Fruit fly (Drosophila melanogaster) whole organism, embryonic: ENCODE data around the gene CG14253.

Experiments used
- Adf1 ChIP-seq: fragments of 200-800 bp; sonication (Bioruptor generic); IDR thresholded peaks from 2 replicates; pipeline ENCODE4 v1.3.6; 2022; ENCODE audit warnings: missing biosample characterization, missing genetic modification characterization
- Atf6 ChIP-seq: fragments of 200-800 bp; sonication (Bioruptor generic); IDR thresholded peaks from 2 replicates; pipeline ENCODE4 v1.3.6; 2022; ENCODE audit warnings: missing biosample characterization, missing genetic modification characterization
- Bdp1 ChIP-seq: fragments of 200-800 bp; sonication (Bioruptor generic); optimal IDR thresholded peaks from 3 replicates; lab custom pipeline; 2016; ENCODE audit warnings: missing biosample characterization, missing genetic modification characterization
- CG10431 ChIP-seq: fragments of 200-800 bp; sonication (Bioruptor generic); optimal IDR thresholded peaks from 3 replicates; lab custom pipeline; 2018; ENCODE audit warnings: missing biosample characterization, mild to moderate bottlenecking, missing genetic modification characterization
- CG10654 ChIP-seq: fragments of 200-800 bp; sonication (Bioruptor generic); optimal IDR thresholded peaks from 2 replicates; lab custom pipeline; 2016; ENCODE audit warnings: missing biosample characterization, missing genetic modification characterization
- CG11456 ChIP-seq: fragments of 200-800 bp; sonication (Bioruptor generic); IDR thresholded peaks from 3 replicates; pipeline ENCODE4 v1.3.6; 2022; ENCODE audit warnings: missing biosample characterization, missing genetic modification characterization
- CG11504 ChIP-seq: fragments of 200-800 bp; sonication (Bioruptor generic); optimal IDR thresholded peaks from 3 replicates; lab custom pipeline; 2019; ENCODE audit warnings: missing biosample characterization, mild to moderate bottlenecking, missing genetic modification characterization, moderate library complexity
- CG12942 ChIP-seq: fragments of 200-800 bp; sonication (Bioruptor generic); optimal IDR thresholded peaks from 3 replicates; lab custom pipeline; 2016; ENCODE audit warnings: missing biosample characterization, missing genetic modification characterization
- CG14860 ChIP-seq: fragments of 200-800 bp; sonication (Bioruptor generic); IDR thresholded peaks from 3 replicates; pipeline ENCODE4 v1.3.6; 2022; ENCODE audit warnings: missing biosample characterization, missing genetic modification characterization; ENCODE audit not compliant: partially characterized antibody
- CG15601 ChIP-seq: fragments of 200-800 bp; sonication (Bioruptor generic); optimal IDR thresholded peaks from 3 replicates; lab custom pipeline; 2019; ENCODE audit warnings: missing biosample characterization, mild to moderate bottlenecking, missing genetic modification characterization, moderate library complexity
- CG17361 ChIP-seq: fragments of 200-800 bp; sonication (Bioruptor generic); IDR thresholded peaks from 3 replicates; pipeline ENCODE4 v1.3.6; 2022; ENCODE audit warnings: missing biosample characterization, missing genetic modification characterization
- CG2116 ChIP-seq: fragments of 200-800 bp; sonication (Bioruptor generic); optimal IDR thresholded peaks from 3 replicates; lab custom pipeline; 2018; ENCODE audit warnings: missing biosample characterization, mild to moderate bottlenecking, missing genetic modification characterization
- CG2199 ChIP-seq: fragments of 200-800 bp; sonication (Bioruptor generic); IDR thresholded peaks from 3 replicates; pipeline ENCODE4 v1.3.6; 2022; ENCODE audit warnings: missing biosample characterization, missing genetic modification characterization
- CG30020 ChIP-seq: fragments of 200-800 bp; optimal IDR thresholded peaks from 2 replicates; lab custom pipeline; 2019; ENCODE audit warnings: missing biosample characterization, mild to moderate bottlenecking, missing genetic modification characterization, moderate library complexity
- CG30403 ChIP-seq: fragments of 200-800 bp; sonication (Bioruptor generic); optimal IDR thresholded peaks from 3 replicates; lab custom pipeline; 2016; ENCODE audit warnings: missing biosample characterization, missing genetic modification characterization
- CG32767 ChIP-seq: fragments of 200-800 bp; sonication (Bioruptor generic); IDR thresholded peaks from 2 replicates; pipeline ENCODE4 v1.3.6; 2022; ENCODE audit warnings: missing biosample characterization, missing genetic modification characterization
- CG34376 ChIP-seq: fragments of 200-800 bp; sonication (Bioruptor generic); optimal IDR thresholded peaks from 2 replicates; lab custom pipeline; 2018; ENCODE audit warnings: missing biosample characterization, mild to moderate bottlenecking, missing genetic modification characterization
- CG3838 ChIP-seq: fragments of 200-800 bp; sonication (Bioruptor generic); optimal IDR thresholded peaks from 3 replicates; lab custom pipeline; 2016; ENCODE audit warnings: missing biosample characterization, missing genetic modification characterization
- CG4820 ChIP-seq: fragments of 200-800 bp; sonication (Bioruptor generic); optimal IDR thresholded peaks from 3 replicates; lab custom pipeline; 2016; ENCODE audit warnings: missing biosample characterization, missing genetic modification characterization
- CG6654 ChIP-seq: fragments of 200-800 bp; sonication (Bioruptor generic); optimal IDR thresholded peaks from 2 replicates; lab custom pipeline; 2017; ENCODE audit warnings: missing biosample characterization, mild to moderate bottlenecking, missing genetic modification characterization
- CG9932 ChIP-seq: fragments of 200-800 bp; sonication (Bioruptor generic); IDR thresholded peaks from 2 replicates; pipeline ENCODE4 v1.3.6; 2022; ENCODE audit warnings: missing biosample characterization, missing genetic modification characterization
- CoRest ChIP-seq: fragments of 200-800 bp; sonication (Bioruptor generic); optimal IDR thresholded peaks from 3 replicates; lab custom pipeline; 2018; ENCODE audit warnings: missing biosample characterization, mild to moderate bottlenecking, missing genetic modification characterization, moderate library complexity
- D19A ChIP-seq: fragments of 200-800 bp; optimal IDR thresholded peaks from 3 replicates; lab custom pipeline; 2019; ENCODE audit warnings: missing biosample characterization, mild to moderate bottlenecking, missing genetic modification characterization, moderate library complexity
- Dp ChIP-seq: fragments of 200-800 bp; sonication (Bioruptor generic); optimal IDR thresholded peaks from 2 replicates; lab custom pipeline; 2018; ENCODE audit warnings: missing biosample characterization, mild to moderate bottlenecking, missing genetic modification characterization, moderate library complexity
- Drgx ChIP-seq: fragments of 200-800 bp; sonication (Bioruptor generic); IDR thresholded peaks from 2 replicates; pipeline ENCODE4 v1.3.6; 2022; ENCODE audit warnings: missing biosample characterization, missing genetic modification characterization
- Fer2 ChIP-seq: fragments of 200-800 bp; sonication (Bioruptor generic); optimal IDR thresholded peaks from 2 replicates; lab custom pipeline; 2018; ENCODE audit warnings: missing biosample characterization, mild to moderate bottlenecking, missing genetic modification characterization, moderate library complexity
- GATAe ChIP-seq: fragments of 200-800 bp; sonication (Bioruptor generic); conservative IDR thresholded peaks from 2 replicates; pipeline ENCODE4 v1.3.6; 2022; ENCODE audit warnings: missing biosample characterization, missing genetic modification characterization
- H15 ChIP-seq: fragments of 200-800 bp; sonication (Bioruptor generic); IDR thresholded peaks from 3 replicates; pipeline ENCODE4 v1.3.6; 2022; ENCODE audit warnings: missing biosample characterization, missing genetic modification characterization
- HLH3B ChIP-seq: fragments of 200-800 bp; sonication (Bioruptor generic); IDR thresholded peaks from 2 replicates; pipeline ENCODE4 v1.3.6; 2022; ENCODE audit warnings: missing biosample characterization, missing genetic modification characterization
- Lhr ChIP-seq: fragments of 200-800 bp; sonication (Bioruptor generic); optimal IDR thresholded peaks from 3 replicates; lab custom pipeline; 2017; ENCODE audit warnings: mild to moderate bottlenecking, missing biosample characterization, missing genetic modification reagents, missing genetic modification characterization
- MESR4 ChIP-seq: fragments of 200-800 bp; sonication (Bioruptor generic); optimal IDR thresholded peaks from 2 replicates; lab custom pipeline; 2018; ENCODE audit warnings: missing biosample characterization, mild to moderate bottlenecking, missing genetic modification characterization, moderate library complexity
- Max ChIP-seq: fragments of 200-800 bp; sonication (Bioruptor generic); optimal IDR thresholded peaks from 2 replicates; lab custom pipeline; 2016; ENCODE audit warnings: missing biosample characterization, mild to moderate bottlenecking, missing genetic modification characterization
- Scr ChIP-seq: fragments of 200-800 bp; sonication (Bioruptor generic); IDR thresholded peaks from 2 replicates; pipeline ENCODE4 v1.3.6; 2022; ENCODE audit warnings: missing biosample characterization, missing genetic modification characterization; ENCODE audit not compliant: partially characterized antibody
- Stat92E ChIP-seq, 3 experiments: fragments of >200 bp in 2 of 3; fragments of 200-800 bp in 1 of 3; sonication (Bioruptor generic) in 1 of 3; optimal IDR thresholded peaks; 2 replicates each; lab custom pipeline; 2017 to 2019; ENCODE audit warnings: missing biosample characterization in 3 of 3, missing genetic modification characterization in 3 of 3, mild to moderate bottlenecking in 1 of 3, moderate library complexity in 1 of 3
- Trl ChIP-seq, 3 experiments: fragments of >200 bp in 2 of 3; fragments of 200-800 bp in 1 of 3; sonication (Bioruptor generic) in 1 of 3; optimal IDR thresholded peaks; 2 replicates in 1 of 3; 3 replicates in 2 of 3; lab custom pipeline; 2016 to 2017; ENCODE audit warnings: missing biosample characterization in 1 of 3, missing genetic modification characterization in 1 of 3
- Vsx1 ChIP-seq: fragments of 200-800 bp; sonication (Bioruptor generic); optimal IDR thresholded peaks from 2 replicates; lab custom pipeline; 2017; ENCODE audit warnings: missing biosample characterization, mild to moderate bottlenecking, missing genetic modification characterization, missing genetic modification reagents
- Xrp1 ChIP-seq: fragments of 200-800 bp; sonication (Bioruptor generic); IDR thresholded peaks from 2 replicates; pipeline ENCODE4 v1.3.6; 2022; ENCODE audit warnings: missing biosample characterization, missing genetic modification characterization
- ash1 ChIP-seq: fragments of 200-800 bp; sonication (Bioruptor generic); optimal IDR thresholded peaks from 2 replicates; lab custom pipeline; 2018; ENCODE audit warnings: missing biosample characterization, mild to moderate bottlenecking, missing genetic modification characterization
- ato ChIP-seq: fragments of 200-800 bp; sonication (Bioruptor generic); IDR thresholded peaks from 2 replicates; pipeline ENCODE4 v1.3.6; 2022; ENCODE audit warnings: missing biosample characterization, missing genetic modification characterization; ENCODE audit not compliant: partially characterized antibody
- emc ChIP-seq: fragments of 200-800 bp; sonication (Bioruptor generic); optimal IDR thresholded peaks from 2 replicates; lab custom pipeline; 2016; ENCODE audit warnings: missing biosample characterization, missing genetic modification characterization
- gce ChIP-seq: fragments of 200-800 bp; sonication (Bioruptor generic); IDR thresholded peaks from 3 replicates; pipeline ENCODE4 v1.3.6; 2022; ENCODE audit warnings: missing biosample characterization, missing genetic modification characterization
- gsb-n ChIP-seq: fragments of 200-800 bp; sonication (Bioruptor generic); optimal IDR thresholded peaks from 3 replicates; lab custom pipeline; 2018; ENCODE audit warnings: missing biosample characterization, mild to moderate bottlenecking, missing genetic modification characterization
- inv ChIP-seq: fragments of 200-800 bp; sonication (Bioruptor generic); IDR thresholded peaks from 2 replicates; pipeline ENCODE4 v1.3.6; 2022; ENCODE audit warnings: missing biosample characterization, missing genetic modification characterization; ENCODE audit not compliant: partially characterized antibody
- lola ChIP-seq, 3 experiments: fragments of >200 bp in 2 of 3; fragments of 200-800 bp in 1 of 3; sonication (Bioruptor generic) in 1 of 3; optimal IDR thresholded peaks; 2 replicates each; lab custom pipeline; 2017 to 2019; ENCODE audit warnings: missing biosample characterization in 3 of 3, missing genetic modification characterization in 3 of 3, mild to moderate bottlenecking in 1 of 3, moderate library complexity in 1 of 3
- pzg ChIP-seq: fragments of 200-800 bp; sonication (Bioruptor generic); optimal IDR thresholded peaks from 3 replicates; lab custom pipeline; 2018; ENCODE audit warnings: missing biosample characterization, mild to moderate bottlenecking, missing genetic modification characterization, moderate library complexity
- sqz ChIP-seq: fragments of 200-800 bp; sonication (Bioruptor generic); optimal IDR thresholded peaks from 3 replicates; lab custom pipeline; 2018; ENCODE audit warnings: missing biosample characterization, mild to moderate bottlenecking, missing genetic modification characterization
- stwl ChIP-seq: fragments of 200-800 bp; sonication (Bioruptor generic); optimal IDR thresholded peaks from 3 replicates; lab custom pipeline; 2018; ENCODE audit warnings: missing biosample characterization, mild to moderate bottlenecking, missing genetic modification characterization, moderate library complexity
- unpg ChIP-seq: fragments of 200-800 bp; sonication (Bioruptor generic); optimal IDR thresholded peaks from 3 replicates; lab custom pipeline; 2018; ENCODE audit warnings: missing biosample characterization, mild to moderate bottlenecking, missing genetic modification characterization, moderate library complexity

Gene CG14253

dm6 chr3R:26964452-26965133, 13.7 kb upstream of the CG14253 start, which contains the start of gene Tsp97E (continued):
- no peak for TF ChIP-seq D19A (tag; lab: Kevin White, UChicago)
- no peak for TF ChIP-seq GATAe (GFP tag; lab: Robert Waterston, UW)
- TF ChIP-seq Lhr (GFP tag; lab: Kevin White, UChicago): no peak
- TF ChIP-seq Vsx1 (GFP tag; lab: Kevin White, UChicago): peak; percentile 50
- TF ChIP-seq stwl: peak; percentile 70
- peak; percentile 63 for TF ChIP-seq inv
- peak; percentile 32 for TF ChIP-seq CG11504 (tag; lab: Kevin White, UChicago)
- peak in 1 of 3 experiments; percentile 2 for TF ChIP-seq lola (GFP tag; optimal IDR thresholded peaks at IDR 0.05; lab: Kevin White, UChicago)
- peak in 1 of 3 experiments; percentile 34 for TF ChIP-seq Stat92E (GFP tag; optimal IDR thresholded peaks at IDR 0.05; lab: Kevin White, UChicago)
- TF ChIP-seq Xrp1 (GFP tag; lab: Robert Waterston, UW): 0 out of 2 replicates have a peak, but pooled peaks have one; percentile 14
- TF ChIP-seq Scr (GFP tag; lab: Robert Waterston, UW): peak; percentile 79
- peak; percentile 47 for TF ChIP-seq ato (GFP tag; lab: Robert Waterston, UW)
- TF ChIP-seq Max (GFP tag; lab: Kevin White, UChicago): peak; percentile 12
- TF ChIP-seq CG9932 (GFP tag; lab: Robert Waterston, UW): no peak
- peak; percentile 95 for TF ChIP-seq Dp (GFP tag; lab: Kevin White, UChicago)
- TF ChIP-seq Atf6 (GFP tag; lab: Robert Waterston, UW): peak; percentile 20; the same call in 1 of the 2 replicates
- TF ChIP-seq CG15601 (tag; lab: Kevin White, UChicago): peak; percentile 32
- no peak for TF ChIP-seq HLH3B
- peak; percentile 85 for TF ChIP-seq CG14860 (GFP tag; lab: Robert Waterston, UW)
- no peak for TF ChIP-seq Trl (optimal IDR thresholded peaks at IDR 0.05; lab: Kevin White, UChicago)
- no peak for TF ChIP-seq Trl (GFP tag; optimal IDR thresholded peaks at IDR 0.05; lab: Kevin White, UChicago)
- TF ChIP-seq CG17361 (GFP tag; lab: Robert Waterston, UW): peak; percentile 49; the same call in 2 of the 3 replicates
- TF ChIP-seq Bdp1 (GFP tag; lab: Kevin White, UChicago): no peak
- TF ChIP-seq CG10431 (GFP tag; lab: Kevin White, UChicago): peak; percentile 23
- no peak for TF ChIP-seq CG32767 (GFP tag; lab: Robert Waterston, UW)
- TF ChIP-seq pzg: peak; percentile 59
- TF ChIP-seq CG2199: no peak
- TF ChIP-seq Adf1 (GFP tag; lab: Robert Waterston, UW): no peak
- no peak for TF ChIP-seq CG3838 (GFP tag; lab: Kevin White, UChicago)
- TF ChIP-seq CG6654 (GFP tag; lab: Kevin White, UChicago): no peak
- no peak for TF ChIP-seq unpg (GFP tag; lab: Kevin White, UChicago)
- TF ChIP-seq ash1 (GFP tag; lab: Kevin White, UChicago): no peak
- TF ChIP-seq sqz: peak; percentile 92
- peak; percentile 22 for TF ChIP-seq CG30020 (tag; lab: Kevin White, UChicago)
- peak; percentile 46 for TF ChIP-seq CoRest (tag; lab: Kevin White, UChicago)
- peak; percentile 99 for TF ChIP-seq CG2116 (GFP tag; lab: Kevin White, UChicago)
- TF ChIP-seq CG34376: peak; percentile 28
- no peak for TF ChIP-seq emc
- no peak for TF ChIP-seq CG12942 (GFP tag; lab: Kevin White, UChicago)
- TF ChIP-seq CG4820 (GFP tag; lab: Kevin White, UChicago): no peak
- peak; percentile 15 for TF ChIP-seq gsb-n (tag; lab: Kevin White, UChicago)
- TF ChIP-seq CG30403: no peak
- no peak for TF ChIP-seq H15 (GFP tag; lab: Robert Waterston, UW)
- no peak for TF ChIP-seq gce (GFP tag; lab: Robert Waterston, UW)
- TF ChIP-seq Fer2 (tag; lab: Kevin White, UChicago): no peak
- TF ChIP-seq MESR4: peak; percentile 87
- no peak for TF ChIP-seq Drgx (GFP tag; lab: Robert Waterston, UW)
- TF ChIP-seq CG10654 (GFP tag; lab: Kevin White, UChicago): no peak
- TF ChIP-seq CG11456 (GFP tag; lab: Robert Waterston, UW): no peak
